Fruit fly (Drosophila melanogaster): Measurements from ENCODE around the gene Top1.

- TF ChIP-seq stwl (tag; optimal IDR thresholded peaks at IDR 0.05) (no peak), kni (GFP tag; optimal IDR thresholded peaks at IDR 0.05) (no peak)
Measured at dm6 chrX:15313389-15313788, 5.9 kb upstream of the Top1 start.
